Fruit fly (Drosophila melanogaster) whole organism, embryonic: ENCODE data around the gene CG17109.

Source experiments
- Awh ChIP-seq: fragments of 200-800 bp; sonication (Bioruptor generic); IDR thresholded peaks from 2 replicates; pipeline ENCODE4, ENCODE4 v1.3.6; 2022; ENCODE audit warnings: missing biosample characterization, missing genetic modification characterization
- CG1024 ChIP-seq: fragments of 200-800 bp; sonication (Bioruptor generic); IDR thresholded peaks from 2 replicates; pipeline ENCODE4 v1.3.6; 2022; ENCODE audit warnings: missing biosample characterization, missing genetic modification characterization
- CG10321 ChIP-seq: fragments of 200-800 bp; sonication (Bioruptor generic); IDR thresholded peaks from 2 replicates; pipeline ENCODE4 v1.3.6; 2022; ENCODE audit warnings: missing biosample characterization, missing genetic modification characterization
- CG12769 ChIP-seq: fragments of 200-800 bp; sonication (Bioruptor generic); optimal IDR thresholded peaks from 2 replicates; lab custom pipeline; 2019; ENCODE audit warnings: missing biosample characterization, mild to moderate bottlenecking, missing genetic modification characterization, moderate library complexity
- CG15269 ChIP-seq: fragments of 200-800 bp; sonication (Bioruptor generic); optimal IDR thresholded peaks from 2 replicates; lab custom pipeline; 2018; ENCODE audit warnings: missing biosample characterization, mild to moderate bottlenecking, missing genetic modification characterization, moderate library complexity
- CG15479 ChIP-seq: fragments of 200-800 bp; sonication (Bioruptor generic); optimal IDR thresholded peaks from 3 replicates; lab custom pipeline; 2019; ENCODE audit warnings: missing biosample characterization, mild to moderate bottlenecking, missing genetic modification characterization, moderate library complexity
- CG1832 ChIP-seq: fragments of 200-800 bp; sonication (Bioruptor generic); optimal IDR thresholded peaks from 2 replicates; lab custom pipeline; 2017; ENCODE audit warnings: missing biosample characterization, mild to moderate bottlenecking, missing genetic modification characterization, inconsistent platforms
- CG2712 ChIP-seq: fragments of 200-800 bp; optimal IDR thresholded peaks from 3 replicates; lab custom pipeline; 2019; ENCODE audit warnings: missing biosample characterization, mild to moderate bottlenecking, missing genetic modification characterization, moderate library complexity
- CG3163 ChIP-seq: fragments of 200-800 bp; sonication (Bioruptor generic); optimal IDR thresholded peaks from 3 replicates; lab custom pipeline; 2016; ENCODE audit warnings: missing biosample characterization, missing genetic modification characterization
- CG3726 ChIP-seq: fragments of 200-800 bp; sonication (Bioruptor generic); IDR thresholded peaks from 3 replicates; pipeline ENCODE4, ENCODE4 v1.3.6; 2022; ENCODE audit warnings: missing biosample characterization, missing genetic modification characterization
- CG6175 ChIP-seq: fragments of 200-800 bp; sonication (Bioruptor generic); IDR thresholded peaks from 3 replicates; pipeline ENCODE4 v1.3.6; 2022; ENCODE audit warnings: missing biosample characterization, missing genetic modification characterization
- CG6654 ChIP-seq: fragments of 200-800 bp; sonication (Bioruptor generic); optimal IDR thresholded peaks from 2 replicates; lab custom pipeline; 2017; ENCODE audit warnings: missing biosample characterization, mild to moderate bottlenecking, missing genetic modification characterization
- CG8924 ChIP-seq: fragments of 200-800 bp; optimal IDR thresholded peaks from 3 replicates; lab custom pipeline; 2019; ENCODE audit warnings: missing biosample characterization, mild to moderate bottlenecking, missing genetic modification characterization, moderate library complexity
- CG9817 ChIP-seq: fragments of 200-800 bp; sonication (Bioruptor generic); optimal IDR thresholded peaks from 2 replicates; lab custom pipeline; 2018; ENCODE audit warnings: missing biosample characterization, mild to moderate bottlenecking, missing genetic modification characterization, moderate library complexity
- Dbx ChIP-seq: fragments of 200-800 bp; sonication (Bioruptor generic); IDR thresholded peaks from 3 replicates; pipeline ENCODE4 v1.3.6; 2022; ENCODE audit warnings: missing biosample characterization, missing genetic modification characterization
- Deaf1 ChIP-seq: fragments of 200-800 bp; optimal IDR thresholded peaks from 3 replicates; lab custom pipeline; 2019; ENCODE audit warnings: missing biosample characterization, mild to moderate bottlenecking, missing genetic modification characterization, moderate library complexity
- NFAT ChIP-seq: fragments of 200-800 bp; sonication (Bioruptor generic); IDR thresholded peaks from 2 replicates; pipeline ENCODE4 v1.3.6; 2022; ENCODE audit warnings: missing biosample characterization, missing genetic modification characterization
- Nf-YB ChIP-seq: fragments of 200-800 bp; sonication (Bioruptor generic); optimal IDR thresholded peaks from 3 replicates; lab custom pipeline; 2019; ENCODE audit warnings: missing biosample characterization, mild to moderate bottlenecking, missing genetic modification characterization, moderate library complexity
- Nf-YC ChIP-seq: fragments of 200-800 bp; optimal IDR thresholded peaks from 3 replicates; lab custom pipeline; 2019; ENCODE audit warnings: missing biosample characterization, mild to moderate bottlenecking, missing genetic modification characterization, moderate library complexity
- Ravus ChIP-seq: fragments of 200-800 bp; sonication (Bioruptor generic); IDR thresholded peaks from 2 replicates; pipeline ENCODE4 v1.3.6; 2022; ENCODE audit warnings: missing biosample characterization, missing genetic modification characterization
- Sin3A ChIP-seq: fragments of >200 bp; optimal IDR thresholded peaks from 2 replicates; lab custom pipeline; 2018
- abd-A ChIP-seq: fragments of 200-800 bp; sonication (Bioruptor generic); optimal IDR thresholded peaks from 3 replicates; lab custom pipeline; 2019; ENCODE audit warnings: missing biosample characterization, mild to moderate bottlenecking, missing genetic modification characterization, moderate library complexity
- az2 ChIP-seq: fragments of 200-800 bp; sonication (Bioruptor generic); optimal IDR thresholded peaks from 3 replicates; lab custom pipeline; 2016; ENCODE audit warnings: missing biosample characterization, missing genetic modification characterization
- bbx ChIP-seq: fragments of 200-800 bp; sonication (Bioruptor generic); IDR thresholded peaks from 2 replicates; pipeline ENCODE4 v1.3.6; 2022; ENCODE audit warnings: missing biosample characterization, missing genetic modification characterization; ENCODE audit not compliant: partially characterized antibody
- btn ChIP-seq: fragments of 200-800 bp; sonication (Bioruptor generic); optimal IDR thresholded peaks from 2 replicates; lab custom pipeline; 2016; ENCODE audit warnings: missing biosample characterization, missing genetic modification characterization
- cad ChIP-seq: fragments of >200 bp; optimal IDR thresholded peaks from 2 replicates; lab custom pipeline; 2017; ENCODE audit warnings: missing biosample characterization, missing genetic modification characterization
- cg ChIP-seq: fragments of 200-800 bp; sonication (Bioruptor generic); optimal IDR thresholded peaks from 3 replicates; lab custom pipeline; 2019; ENCODE audit warnings: missing biosample characterization, mild to moderate bottlenecking, missing genetic modification characterization, moderate library complexity
- chinmo ChIP-seq: fragments of 200-800 bp; sonication (Bioruptor generic); IDR thresholded peaks from 4 replicates; pipeline ENCODE4 v1.3.6; 2022; ENCODE audit warnings: missing biosample characterization, missing genetic modification characterization; ENCODE audit not compliant: partially characterized antibody
- en ChIP-seq: fragments of 200-800 bp; sonication (Bioruptor generic); optimal IDR thresholded peaks from 2 replicates; lab custom pipeline; 2016; ENCODE audit warnings: missing biosample characterization, missing genetic modification characterization
- gcm ChIP-seq: fragments of 200-800 bp; sonication (Bioruptor generic); optimal IDR thresholded peaks from 2 replicates; lab custom pipeline; 2019; ENCODE audit warnings: missing biosample characterization, mild to moderate bottlenecking, missing genetic modification characterization, moderate library complexity
- jigr1 ChIP-seq: fragments of 200-800 bp; sonication (Bioruptor generic); IDR thresholded peaks from 3 replicates; pipeline ENCODE4 v1.3.6; 2022; ENCODE audit warnings: missing biosample characterization, missing genetic modification characterization
- klu ChIP-seq: fragments of 200-800 bp; sonication (Bioruptor generic); IDR thresholded peaks from 2 replicates; pipeline ENCODE4 v1.3.6; 2022; ENCODE audit warnings: missing biosample characterization, missing genetic modification characterization
- kni ChIP-seq: fragments of 200-800 bp; sonication (Bioruptor generic); optimal IDR thresholded peaks from 3 replicates; lab custom pipeline; 2017; ENCODE audit warnings: mild to moderate bottlenecking, missing biosample characterization, missing genetic modification reagents, missing genetic modification characterization
- lab ChIP-seq: fragments of 200-800 bp; sonication (Bioruptor generic); optimal IDR thresholded peaks from 3 replicates; lab custom pipeline; 2017; ENCODE audit warnings: missing biosample characterization, missing genetic modification characterization, mild to moderate bottlenecking, moderate library complexity, missing genetic modification reagents
- nerfin-2 ChIP-seq: fragments of 200-800 bp; sonication (Bioruptor generic); IDR thresholded peaks from 2 replicates; pipeline ENCODE4 v1.3.6; 2022; ENCODE audit warnings: missing biosample characterization, missing genetic modification characterization; ENCODE audit not compliant: partially characterized antibody
- phol ChIP-seq: fragments of 200-800 bp; sonication (Bioruptor generic); optimal IDR thresholded peaks from 3 replicates; lab custom pipeline; 2018; ENCODE audit warnings: missing biosample characterization, mild to moderate bottlenecking, missing genetic modification characterization, moderate library complexity
- pita ChIP-seq: fragments of 200-800 bp; sonication (Bioruptor generic); optimal IDR thresholded peaks from 2 replicates; lab custom pipeline; 2017; ENCODE audit warnings: missing biosample characterization, mild to moderate bottlenecking, missing genetic modification characterization
- pros ChIP-seq: fragments of 200-800 bp; sonication (Bioruptor generic); optimal IDR thresholded peaks from 3 replicates; lab custom pipeline; 2019; ENCODE audit warnings: missing biosample characterization, mild to moderate bottlenecking, missing genetic modification characterization, moderate library complexity
- sd ChIP-seq: fragments of 200-800 bp; sonication (Bioruptor generic); optimal IDR thresholded peaks from 3 replicates; lab custom pipeline; 2018; ENCODE audit warnings: missing biosample characterization, mild to moderate bottlenecking, missing genetic modification characterization, moderate library complexity
- tio ChIP-seq: fragments of 200-800 bp; sonication (Bioruptor generic); optimal IDR thresholded peaks from 2 replicates; lab custom pipeline; 2017; ENCODE audit warnings: missing biosample characterization, missing genetic modification characterization, inconsistent platforms
- toy ChIP-seq: fragments of 200-800 bp; sonication (Bioruptor generic); IDR thresholded peaks from 2 replicates; pipeline ENCODE4 v1.3.6; 2022; ENCODE audit warnings: missing biosample characterization, missing genetic modification characterization
- ttk ChIP-seq: fragments of 200-800 bp; sonication (Bioruptor generic); IDR thresholded peaks from 2 replicates; pipeline ENCODE4 v2.1.2; 2022; ENCODE audit warnings: missing biosample characterization, missing genetic modification characterization
- twi ChIP-seq: fragments of 200-800 bp; optimal IDR thresholded peaks from 2 replicates; lab custom pipeline; 2019; ENCODE audit warnings: missing biosample characterization, mild to moderate bottlenecking, missing genetic modification characterization, moderate library complexity
- vvl ChIP-seq: fragments of 200-800 bp; sonication (Bioruptor generic); IDR thresholded peaks from 2 replicates; pipeline ENCODE4 v1.3.6; 2022; ENCODE audit warnings: missing biosample characterization, missing genetic modification characterization
- z ChIP-seq: fragments of 200-800 bp; sonication (Bioruptor generic); IDR thresholded peaks from 3 replicates; pipeline ENCODE4 v1.3.6; 2022; ENCODE audit warnings: missing biosample characterization, missing genetic modification characterization

Gene CG17109

dm6 chr3R:23141678-23142338 is 46.3 kb downstream of the CG17109 start, which contains the start of gene hh (continued):
- peak; percentile 95 for TF ChIP-seq Nf-YB (GFP tag; lab: Kevin White, UChicago)
- TF ChIP-seq CG1832 (GFP tag; lab: Kevin White, UChicago): peak; percentile 64
- no peak for TF ChIP-seq CG3163 (GFP tag; lab: Kevin White, UChicago)
- TF ChIP-seq bbx (GFP tag; lab: Robert Waterston, UW): 0 out of 2 replicates have a peak, but pooled peaks have one; percentile 24
- TF ChIP-seq CG15479: peak; percentile 93
- no peak for TF ChIP-seq CG12769 (tag; lab: Kevin White, UChicago)
- no peak for TF ChIP-seq tio (GFP tag; lab: Kevin White, UChicago)
- no peak for TF ChIP-seq btn

- TF ChIP-seq CG2712 (peak; percentile 93), cg (peak; percentile 96), az2 (GFP tag; lab: Kevin White, UChicago) (no peak), phol (tag; lab: Kevin White, UChicago) (no peak), sd (tag; lab: Kevin White, UChicago) (peak; percentile 2), CG10321 (GFP tag; lab: Robert Waterston, UW) (peak; percentile 14; the same call in 1 of the 2 replicates), CG6654 (GFP tag; lab: Kevin White, UChicago) (no peak), kni (GFP tag; lab: Kevin White, UChicago) (peak; percentile 78), NFAT (GFP tag; lab: Robert Waterston, UW) (0 out of 2 replicates have a peak, but pooled peaks have one; percentile 10), chinmo (0 out of 4 replicates have a peak, but pooled peaks have one; percentile 58), CG15269 (tag; lab: Kevin White, UChicago) (no peak), CG8924 (tag; lab: Kevin White, UChicago) (no peak), jigr1 (GFP tag; lab: Robert Waterston, UW) (no peak), Awh (GFP tag; lab: Robert Waterston, UW) (0 out of 2 replicates have a peak, but pooled peaks have one; percentile 28), abd-A (tag; lab: Kevin White, UChicago) (peak; percentile 74), Nf-YB (GFP tag; lab: Kevin White, UChicago) (peak; percentile 89), CG3726 (GFP tag; lab: Robert Waterston, UW) (0 out of 3 replicates have a peak, but pooled peaks have one; percentile 29), vvl (GFP tag; lab: Robert Waterston, UW) (0 out of 2 replicates have a peak, but pooled peaks have one; percentile 17), CG6175 (GFP tag; lab: Robert Waterston, UW) (peak; percentile 94), cad (GFP tag; lab: Kevin White, UChicago) (no peak), CG12769 (tag; lab: Kevin White, UChicago) (peak; percentile 53), lab (GFP tag; lab: Kevin White, UChicago) (no peak), toy (GFP tag; lab: Robert Waterston, UW) (no peak), twi (tag; lab: Kevin White, UChicago) (peak; percentile 41), Nf-YC (tag; lab: Kevin White, UChicago) (peak; percentile 84), ttk (GFP tag; lab: Robert Waterston, UW) (0 out of 2 replicates have a peak, but pooled peaks have one; percentile 11), Sin3A (no peak), pita (no peak), CG9817 (no peak), en (GFP tag; lab: Kevin White, UChicago) (no peak), Deaf1 (tag; lab: Kevin White, UChicago) (peak; percentile 57), z (GFP tag; lab: Robert Waterston, UW) (peak; percentile 48; the same call in 1 of the 3 replicates), gcm (no peak), klu (GFP tag; lab: Robert Waterston, UW) (no peak), Ravus (GFP tag; lab: Robert Waterston, UW) (no peak), CG1024 (GFP tag; lab: Robert Waterston, UW) (no peak), Dbx (GFP tag; lab: Robert Waterston, UW) (no peak), nerfin-2 (GFP tag; lab: Robert Waterston, UW) (0 out of 2 replicates have a peak, but pooled peaks have one; percentile 4), btn (no peak), pros (GFP tag; lab: Kevin White, UChicago) (peak; percentile 73)
These were observed 48.0 kb downstream of the CG17109 start for dm6 chr3R:23143440-23143839.
